Worm (Caenorhabditis elegans) whole organism, L1 larva: ENCODE measurements around the gene R06F6.14.

ENCODE experiments used
- ceh-90 ChIP-seq: sonication (generic microtip); optimal IDR thresholded peaks from 2 replicates; lab custom pipeline; 2016; ENCODE audit warnings: missing genetic modification characterization, missing compliant biosample characterization
- elt-2 ChIP-seq: sonication (generic microtip); optimal IDR thresholded peaks from 2 replicates; lab custom pipeline; 2016; ENCODE audit warnings: missing genetic modification characterization, mild to moderate bottlenecking, inconsistent platforms, missing compliant biosample characterization, missing genetic modification reagents
- hpl-2 ChIP-seq: fragments of 150-350 bp; optimal IDR thresholded peaks from 2 replicates; lab custom pipeline; 2014; ENCODE audit warnings: missing biosample characterization, missing genetic modification reagents, missing genetic modification characterization
- lin-14 ChIP-seq: fragments of 200-800 bp; sonication (Bioruptor generic); optimal IDR thresholded peaks from 2 replicates; lab custom pipeline; 2018; ENCODE audit warnings: mild to moderate bottlenecking, missing genetic modification characterization, moderate library complexity, missing compliant biosample characterization
- lin-35 ChIP-seq, 2 experiments: fragments of 150-350 bp; optimal IDR thresholded peaks; 2 replicates each; lab custom pipeline; 2014; ENCODE audit warnings: missing biosample characterization in 2 of 2, missing genetic modification characterization in 2 of 2, missing genetic modification reagents in 2 of 2
- nhr-19 ChIP-seq: fragments of 200-800 bp; sonication (Bioruptor generic); conservative IDR thresholded peaks from 2 replicates; pipeline ENCODE4 v1.3.6; 2022; ENCODE audit warnings: missing genetic modification characterization, missing compliant biosample characterization
- nhr-76 ChIP-seq: sonication (generic microtip); optimal IDR thresholded peaks from 2 replicates; lab custom pipeline; 2017; ENCODE audit warnings: missing biosample characterization, missing genetic modification characterization
- snu-23 ChIP-seq: sonication (generic microtip); optimal IDR thresholded peaks from 2 replicates; lab custom pipeline; 2016; ENCODE audit warnings: missing genetic modification characterization, missing compliant biosample characterization
- sup-37 ChIP-seq: fragments of 200-800 bp; sonication (Bioruptor generic); optimal IDR thresholded peaks from 2 replicates; lab custom pipeline; 2018; ENCODE audit warnings: mild to moderate bottlenecking, missing genetic modification characterization, missing compliant biosample characterization
- tbx-2 ChIP-seq: sonication (generic microtip); optimal IDR thresholded peaks from 2 replicates; lab custom pipeline; 2016; ENCODE audit warnings: missing genetic modification characterization, missing compliant biosample characterization
- xbp-1 ChIP-seq: sonication (generic microtip); optimal IDR thresholded peaks from 2 replicates; lab custom pipeline; 2016; ENCODE audit warnings: missing genetic modification characterization, missing compliant biosample characterization
- zip-4 ChIP-seq: fragments of 200-800 bp; sonication (Bioruptor generic); optimal IDR thresholded peaks from 2 replicates; lab custom pipeline; 2018; ENCODE audit warnings: mild to moderate bottlenecking, missing genetic modification characterization, moderate library complexity, missing compliant biosample characterization

DNA sequence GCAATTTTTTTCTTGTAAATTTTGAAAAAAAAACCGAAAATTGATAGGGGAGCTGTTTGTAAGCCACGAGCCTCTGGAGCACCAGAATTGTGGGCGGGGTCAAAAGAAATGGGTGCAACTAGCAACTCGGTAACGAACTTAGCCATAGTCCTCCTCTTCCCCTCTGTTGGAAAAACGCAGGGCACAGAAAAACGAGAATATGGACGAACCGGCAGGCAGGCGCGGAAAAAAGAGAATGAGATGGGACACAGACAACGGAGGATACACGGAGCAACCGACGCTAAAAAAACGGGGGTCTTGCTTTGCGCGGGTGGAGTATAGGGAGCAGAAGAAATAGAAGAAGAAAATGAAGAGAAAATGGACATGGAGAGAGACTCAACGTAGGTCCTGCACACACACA lies 47.4 kb upstream of the R06F6.14 start:
- TF ChIP-seq nhr-76 (tag; lab: Kevin White, UChicago) (no peak), ceh-90 (tag; lab: Kevin White, UChicago) (no peak), lin-14 (GFP tag; lab: Kevin White, UChicago) (peak; percentile 75), snu-23 (GFP tag; lab: Kevin White, UChicago) (no peak), elt-2 (tag; lab: Kevin White, UChicago) (no peak), xbp-1 (tag; lab: Kevin White, UChicago) (no peak), sup-37 (GFP tag; lab: Kevin White, UChicago) (no peak), hpl-2 (no peak), zip-4 (GFP tag; lab: Kevin White, UChicago) (no peak), nhr-19 (GFP tag; lab: Robert Waterston, UW) (no peak), lin-35 (GFP tag; optimal IDR thresholded peaks at IDR 0.05; lab: Kevin White, UChicago) (no peak), tbx-2 (no peak)
